Worm (Caenorhabditis elegans): ENCODE measurements around the gene pcrg-1.

The pcrg-1 gene

DNA sequence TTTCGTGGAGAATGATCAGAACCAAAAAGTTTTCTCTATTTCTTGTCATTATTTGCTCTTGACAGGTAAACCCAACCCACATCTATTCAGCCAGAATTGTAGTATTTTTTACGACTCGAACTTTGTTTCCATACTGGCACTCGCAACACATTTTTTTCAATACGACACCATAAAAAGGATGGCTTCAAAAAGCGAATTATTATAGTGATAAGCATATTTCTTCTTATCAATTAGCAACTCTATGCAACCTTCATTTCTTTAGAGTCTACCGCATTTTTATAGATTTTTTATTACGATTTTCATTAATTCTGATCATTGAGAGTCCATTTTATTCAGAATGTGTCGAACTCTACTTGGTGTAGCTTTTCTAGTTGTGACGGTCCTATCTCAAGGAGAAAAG, 32.2 kb downstream of the pcrg-1 start, which contains the start of gene ctsa-3.1:
Gene ctsa-3.1 (plus strand): TSS at position 337 of the 400 bp plus-strand sequence.
- TF ChIP-seq mbf-1 (tag; optimal IDR thresholded peaks at IDR 0.05) (no peak), sma-9 (GFP tag; optimal IDR thresholded peaks at IDR 0.05) (no peak), sma-9 (tag; optimal IDR thresholded peaks at IDR 0.05) (no peak), ceh-82 (tag; optimal IDR thresholded peaks at IDR 0.05) (no peak), fos-1 (tag; optimal IDR thresholded peaks at IDR 0.05) (peak; percentile 77), nhr-129 (tag; optimal IDR thresholded peaks at IDR 0.05) (no peak), nhr-10 (tag; optimal IDR thresholded peaks at IDR 0.05) (no peak)

DNA sequence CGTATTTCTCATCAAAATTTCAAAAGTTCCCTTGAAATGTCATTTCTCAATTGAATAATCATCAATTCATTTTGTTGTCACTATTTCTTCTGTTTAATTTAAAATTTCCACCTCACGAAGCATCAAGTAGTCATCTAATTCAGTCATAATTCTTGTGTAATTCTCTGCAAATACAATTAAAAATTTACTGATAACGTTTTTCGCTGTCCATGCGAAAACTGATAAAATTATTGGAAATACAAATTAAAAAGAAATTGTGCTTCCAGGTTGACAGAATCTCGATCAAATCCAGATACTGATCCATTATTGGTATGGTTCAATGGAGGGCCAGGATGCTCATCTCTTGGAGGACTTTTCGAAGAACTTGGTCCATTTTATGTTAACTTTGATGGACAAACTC, 32.9 kb downstream of the pcrg-1 start:
- no peak for TF ChIP-seq nhr-129 (tag; optimal IDR thresholded peaks at IDR 0.05)
- no peak for TF ChIP-seq F13H6.1 (tag; optimal IDR thresholded peaks at IDR 0.05)
- no peak for TF ChIP-seq unc-62 (GFP tag; optimal IDR thresholded peaks at IDR 0.05)
- TF ChIP-seq fos-1 (tag; optimal IDR thresholded peaks at IDR 0.05) = peak; percentile 73
- TF ChIP-seq sma-9 (GFP tag; optimal IDR thresholded peaks at IDR 0.05) = no peak
- no peak for TF ChIP-seq sma-9 (tag; optimal IDR thresholded peaks at IDR 0.05)
- no peak for TF ChIP-seq dmd-4 (tag; optimal IDR thresholded peaks at IDR 0.05)

DNA sequence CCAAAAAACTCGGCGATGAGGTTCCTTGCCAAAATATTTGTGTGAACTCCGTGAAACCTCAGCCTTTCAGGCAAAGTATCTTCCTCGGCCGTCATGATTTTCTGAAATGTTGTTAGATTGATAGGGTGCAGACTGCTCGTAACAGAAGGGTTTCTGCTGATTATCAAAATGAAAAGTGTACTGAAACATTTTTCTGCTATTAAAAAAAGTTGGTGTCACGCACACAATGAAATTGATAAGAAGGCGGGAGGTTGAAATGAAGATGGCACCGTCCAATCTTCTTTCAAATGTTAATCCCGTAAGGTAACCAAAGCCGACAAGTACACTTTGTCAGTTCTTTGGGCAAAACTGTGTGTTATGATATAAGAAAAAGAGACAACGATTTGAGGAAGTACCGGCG, 36.6 kb downstream of the pcrg-1 start:
- peak; percentile 32 for TF ChIP-seq fos-1 (tag; optimal IDR thresholded peaks at IDR 0.05)
- no peak for TF ChIP-seq mbf-1 (tag; optimal IDR thresholded peaks at IDR 0.05)
- TF ChIP-seq sma-3 (GFP tag; optimal IDR thresholded peaks at IDR 0.05) = no peak
- no peak for TF ChIP-seq nhr-237 (tag; optimal IDR thresholded peaks at IDR 0.05)

ce11 chrII:7238248-7238647, 37.9 kb downstream of the pcrg-1 start, which contains the start of gene aqp-1:
Gene aqp-1 (minus strand): TSS chrII:7238349.
- TF ChIP-seq elt-3 (tag; optimal IDR thresholded peaks at IDR 0.05) (no peak), R02D3.7 (tag; optimal IDR thresholded peaks at IDR 0.05) (no peak), sma-9 (GFP tag; optimal IDR thresholded peaks at IDR 0.05) (peak; percentile 78), sma-9 (tag; optimal IDR thresholded peaks at IDR 0.05) (no peak), crh-2 (tag; optimal IDR thresholded peaks at IDR 0.05) (peak; percentile 68), fos-1 (tag; optimal IDR thresholded peaks at IDR 0.05) (peak; percentile 40), mbf-1 (tag; optimal IDR thresholded peaks at IDR 0.05) (no peak), F13H6.1 (tag; optimal IDR thresholded peaks at IDR 0.05) (peak; percentile 24), sma-3 (GFP tag; optimal IDR thresholded peaks at IDR 0.05) (peak; percentile 21), ZK546.5 (tag; optimal IDR thresholded peaks at IDR 0.05) (no peak), mdl-1 (tag; optimal IDR thresholded peaks at IDR 0.05) (peak in 1 of 2 experiments; percentile 17)

DNA sequence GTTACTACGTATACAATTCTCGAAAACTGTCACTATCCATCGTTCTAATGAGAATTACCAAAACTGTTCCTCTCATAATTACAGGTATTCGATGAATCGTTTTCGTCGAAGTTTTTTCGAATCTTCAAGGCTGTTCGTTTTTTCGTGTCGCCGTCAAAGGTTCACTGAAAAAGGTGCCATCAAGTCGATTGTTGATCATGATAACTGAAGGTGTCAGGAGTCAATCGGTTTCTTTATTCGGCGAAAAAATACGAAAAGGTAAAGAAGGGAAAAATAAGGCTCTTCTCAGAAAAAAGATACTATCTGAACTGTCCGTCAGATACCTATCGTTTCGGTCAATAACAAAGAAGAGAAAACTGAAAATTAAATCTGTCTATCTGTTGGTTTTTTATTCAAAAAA, 38.4 kb downstream of the pcrg-1 start:
- no peak for TF ChIP-seq unc-55 (GFP tag; optimal IDR thresholded peaks at IDR 0.05)
- TF ChIP-seq ceh-16 (tag; optimal IDR thresholded peaks at IDR 0.05) = peak; percentile 67
- no peak for TF ChIP-seq lin-11 (tag; optimal IDR thresholded peaks at IDR 0.05)

DNA sequence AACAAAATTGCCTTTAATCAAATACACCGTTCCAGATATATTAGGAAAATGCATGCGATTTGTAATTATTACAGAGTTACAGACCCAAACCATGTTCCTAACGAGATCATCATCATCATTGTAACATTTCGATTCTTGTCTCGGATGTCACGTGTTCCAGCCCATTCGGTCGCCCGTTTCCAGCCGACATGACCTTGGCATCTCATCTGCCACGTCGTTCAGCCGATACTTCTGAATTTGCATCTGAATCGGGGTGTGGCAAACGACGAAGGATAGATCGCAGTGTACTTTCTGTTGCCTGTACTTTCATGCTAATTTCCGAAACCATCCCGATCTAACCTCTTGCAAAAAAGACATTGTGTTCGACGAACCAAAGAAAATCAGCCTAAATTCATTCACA, 39.4 kb downstream of the pcrg-1 start:
- TF ChIP-seq nhr-25 (tag; optimal IDR thresholded peaks at IDR 0.05) (peak; percentile 15), egl-27 (tag; optimal IDR thresholded peaks at IDR 0.05) (no peak)

ce11 chrII:7242754-7243153, 42.4 kb downstream of the pcrg-1 start:
- no peak for TF ChIP-seq nhr-11 (tag; optimal IDR thresholded peaks at IDR 0.05)
- TF ChIP-seq blmp-1 (tag; optimal IDR thresholded peaks at IDR 0.05; ENCODE audit: insufficient read depth) = peak; percentile 79
- no peak for TF ChIP-seq unc-39 (tag; optimal IDR thresholded peaks at IDR 0.05)
- TF ChIP-seq mbf-1 (tag; optimal IDR thresholded peaks at IDR 0.05) = no peak
- TF ChIP-seq gmeb-1 (tag; optimal IDR thresholded peaks at IDR 0.05) = no peak
- no peak for TF ChIP-seq nhr-12 (tag; optimal IDR thresholded peaks at IDR 0.05)
- peak; percentile 28 for TF ChIP-seq sma-3 (GFP tag; optimal IDR thresholded peaks at IDR 0.05)
- no peak for TF ChIP-seq sem-4 (tag; optimal IDR thresholded peaks at IDR 0.05)
- TF ChIP-seq nhr-237 (tag; optimal IDR thresholded peaks at IDR 0.05) = no peak

- TF ChIP-seq ztf-4 (tag; optimal IDR thresholded peaks at IDR 0.05) = no peak
- no peak for TF ChIP-seq Y55F3AM.14 (GFP tag; optimal IDR thresholded peaks at IDR 0.05)
- TF ChIP-seq alr-1 (tag; optimal IDR thresholded peaks at IDR 0.05) = no peak
- TF ChIP-seq lsy-2 (tag; optimal IDR thresholded peaks at IDR 0.05) = no peak
- no peak for TF ChIP-seq nhr-12 (tag; optimal IDR thresholded peaks at IDR 0.05)
- no peak for TF ChIP-seq sma-9 (GFP tag; optimal IDR thresholded peaks at IDR 0.05)
- TF ChIP-seq sma-9 (tag; optimal IDR thresholded peaks at IDR 0.05) = no peak
- no peak for TF ChIP-seq nhr-25 (tag; optimal IDR thresholded peaks at IDR 0.05)
- TF ChIP-seq egl-27 (tag; optimal IDR thresholded peaks at IDR 0.05) = no peak
- TF ChIP-seq snpc-4 (tag; optimal IDR thresholded peaks at IDR 0.05) = no peak
Observed at ce11 chrII:7245576-7245975, 45.2 kb downstream of the pcrg-1 start, which contains the start of gene skpo-3. Gene skpo-3 (plus strand): TSS chrII:7245876.
